Fruit fly (Drosophila melanogaster) S2 (cell line): ENCODE data around the gene CG16820.

Source experiments
- CG8478 ChIP-seq: fragments of >200 bp; optimal IDR thresholded peaks from 2 replicates; lab custom pipeline; 2018
- CTCF ChIP-seq, 2 experiments: fragments of >200 bp; optimal IDR thresholded peaks; 2 replicates each; lab custom pipeline; 2018

DNA sequence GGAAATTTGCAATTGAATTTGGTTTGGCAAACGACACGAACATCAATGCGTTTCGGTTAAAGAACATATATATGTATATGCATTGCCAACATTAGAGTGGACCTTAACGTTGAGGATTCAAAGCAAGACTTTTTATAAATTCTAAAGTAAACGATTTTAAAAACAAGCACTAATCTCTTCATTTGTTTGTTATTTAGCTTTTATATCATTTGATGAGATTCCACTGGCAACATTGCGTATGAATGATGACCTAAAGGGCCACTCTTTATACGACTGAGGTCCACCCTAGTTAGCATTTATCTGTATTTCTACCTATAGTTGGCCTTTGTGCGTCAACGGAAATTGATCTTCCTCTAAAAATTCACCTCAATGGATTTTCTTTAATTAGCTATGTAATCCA lies 12.7 kb downstream of the CG16820 start:
- TF ChIP-seq CG8478 (lab: Kevin White, UChicago) (no peak), CTCF (optimal IDR thresholded peaks at IDR 0.05; lab: Kevin White, UChicago) (no peak)
